Worm (Caenorhabditis elegans) whole organism, mixed stage, embryonic: ENCODE results near the gene Y110A2AL.1.

Experiments used
- bed-3 ChIP-seq: fragments of 200-800 bp; sonication (Bioruptor generic); optimal IDR thresholded peaks from 3 replicates; lab custom pipeline; 2018; ENCODE audit warnings: mild to moderate bottlenecking, missing genetic modification characterization, moderate library complexity, missing compliant biosample characterization
- cnd-1 ChIP-seq: fragments of 200-800 bp; sonication (Bioruptor generic); optimal IDR thresholded peaks from 2 replicates; lab custom pipeline; 2018; ENCODE audit warnings: mild to moderate bottlenecking, missing genetic modification characterization, missing compliant biosample characterization
- elt-1 ChIP-seq: sonication (generic microtip); optimal IDR thresholded peaks from 2 replicates; lab custom pipeline; 2017; ENCODE audit warnings: missing genetic modification characterization, mild to moderate bottlenecking, missing compliant biosample characterization, antibody characterized with exemption, moderate library complexity, borderline replicate concordance; ENCODE audit not compliant: insufficient read depth
- flh-1 ChIP-seq: fragments of 200-800 bp; sonication (Bioruptor generic); optimal IDR thresholded peaks from 2 replicates; lab custom pipeline; 2018; ENCODE audit warnings: mild to moderate bottlenecking, missing genetic modification characterization, moderate library complexity, missing compliant biosample characterization
- lin-13 ChIP-seq: fragments of 150-350 bp; optimal IDR thresholded peaks from 2 replicates; lab custom pipeline; 2014; ENCODE audit warnings: missing biosample characterization, missing genetic modification characterization
- lin-32 ChIP-seq: fragments of 200-800 bp; sonication (Bioruptor generic); optimal IDR thresholded peaks from 2 replicates; lab custom pipeline; 2018; ENCODE audit warnings: mild to moderate bottlenecking, missing genetic modification characterization, missing compliant biosample characterization
- nhr-12 ChIP-seq: fragments of 150-350 bp; optimal IDR thresholded peaks from 2 replicates; lab custom pipeline; 2014; ENCODE audit warnings: missing biosample characterization, missing genetic modification characterization
- nhr-237 ChIP-seq: fragments of 150-350 bp; optimal IDR thresholded peaks from 2 replicates; lab custom pipeline; 2014; ENCODE audit warnings: missing biosample characterization, missing genetic modification characterization
- nhr-28 ChIP-seq: fragments of 150-350 bp; optimal IDR thresholded peaks from 2 replicates; lab custom pipeline; 2014; ENCODE audit warnings: missing biosample characterization, missing genetic modification characterization
- pha-4 ChIP-seq: fragments of 150-350 bp; optimal IDR thresholded peaks from 2 replicates; lab custom pipeline; 2018; ENCODE audit warnings: missing biosample characterization, missing genetic modification reagents, missing genetic modification characterization
- snpc-4 ChIP-seq: fragments of 150-350 bp; optimal IDR thresholded peaks from 2 replicates; lab custom pipeline; 2014; ENCODE audit warnings: missing biosample characterization, missing genetic modification characterization
- sptf-1 ChIP-seq: sonication (generic microtip); optimal IDR thresholded peaks from 2 replicates; lab custom pipeline; 2017; ENCODE audit warnings: mild to moderate bottlenecking, missing genetic modification characterization, moderate library complexity, missing compliant biosample characterization
- unc-62 ChIP-seq: fragments of 150-350 bp; optimal IDR thresholded peaks from 2 replicates; lab custom pipeline; 2014; ENCODE audit warnings: missing biosample characterization, missing genetic modification reagents, missing genetic modification characterization
- zip-8 ChIP-seq: fragments of 150-350 bp; optimal IDR thresholded peaks from 2 replicates; lab custom pipeline; 2014; ENCODE audit warnings: missing biosample characterization, missing genetic modification characterization

DNA sequence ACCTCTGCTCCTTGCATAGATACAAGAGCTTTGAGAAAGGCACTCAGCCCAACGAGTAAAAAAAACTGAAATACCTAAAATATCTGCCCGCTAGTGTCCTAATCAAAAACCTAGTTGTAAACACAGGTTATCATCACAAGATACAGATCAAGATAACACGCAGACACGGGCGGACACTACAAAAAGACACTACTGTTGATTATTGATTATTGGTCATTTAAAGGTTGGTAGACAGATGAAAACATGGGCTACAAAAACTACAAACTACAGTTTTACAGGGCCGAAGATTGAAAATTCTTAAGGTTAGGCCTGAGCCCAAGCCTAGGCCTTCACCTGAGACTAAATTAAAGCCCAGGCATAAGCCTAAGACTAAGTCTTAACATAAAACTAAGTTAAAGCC is 16.1 kb upstream of the Y110A2AL.1 start:
- no peak for TF ChIP-seq zip-8
- no peak for TF ChIP-seq sptf-1
- TF ChIP-seq elt-1 (tag; lab: Kevin White, UChicago) = no peak
- no peak for TF ChIP-seq lin-13 (tag; lab: Kevin White, UChicago)
- no peak for TF ChIP-seq nhr-12 (tag; lab: Kevin White, UChicago)
- no peak for TF ChIP-seq flh-1
- no peak for TF ChIP-seq nhr-237 (tag; lab: Kevin White, UChicago)
- TF ChIP-seq lin-32 (GFP tag; lab: Kevin White, UChicago) = no peak
- TF ChIP-seq pha-4 = no peak
- TF ChIP-seq nhr-28 (tag; lab: Kevin White, UChicago) = no peak
- TF ChIP-seq cnd-1 (tag; lab: Kevin White, UChicago) = no peak
- TF ChIP-seq bed-3 = no peak
- no peak for TF ChIP-seq snpc-4 (tag; lab: Kevin White, UChicago)
- no peak for TF ChIP-seq unc-62 (GFP tag; lab: Kevin White, UChicago)
